Fruit fly (Drosophila melanogaster) whole organism: ENCODE measurements around the gene Scox.

Experiments used
- CG8478 ChIP-seq: fragments of >200 bp; optimal IDR thresholded peaks from 2 replicates; lab custom pipeline; 2018; ENCODE audit warnings: inconsistent platforms
- Dll ChIP-seq: fragments of >200 bp; optimal IDR thresholded peaks from 2 replicates; lab custom pipeline; 2017
- EcR ChIP-seq, 2 experiments: fragments of >200 bp; optimal IDR thresholded peaks; 2 replicates each; lab custom pipeline; 2017; ENCODE audit warnings: missing biosample characterization in 2 of 2, missing genetic modification characterization in 2 of 2, missing genetic modification reagents in 2 of 2
- pan ChIP-seq: fragments of >200 bp; optimal IDR thresholded peaks from 2 replicates; lab custom pipeline; 2017
- psq ChIP-seq: fragments of >200 bp; optimal IDR thresholded peaks from 2 replicates; lab custom pipeline; 2017
- usp ChIP-seq: fragments of >200 bp; optimal IDR thresholded peaks from 2 replicates; lab custom pipeline; 2017; ENCODE audit warnings: missing biosample characterization, missing genetic modification characterization, mixed read lengths

- no peak for TF ChIP-seq usp (GFP tag; lab: Kevin White, UChicago)
- TF ChIP-seq CG8478: no peak
- TF ChIP-seq EcR (GFP tag; optimal IDR thresholded peaks at IDR 0.05; lab: Kevin White, UChicago): no peak
- TF ChIP-seq psq (lab: Kevin White, UChicago): no peak
- TF ChIP-seq pan (lab: Kevin White, UChicago): no peak
- TF ChIP-seq Dll (lab: Kevin White, UChicago): no peak
Measured at dm6 chr2L:4955094-4955823, 13.5 kb downstream of the Scox start, which contains the start of the genes Jon25Bi and Marcal1.
